Worm (Caenorhabditis elegans) whole organism, L1 larva: Measurements from ENCODE around the gene pct-1.

Source experiments
- C16A3.4 ChIP-seq: fragments of 150-350 bp; optimal IDR thresholded peaks from 2 replicates; lab custom pipeline; 2014; ENCODE audit warnings: missing biosample characterization, missing genetic modification characterization
- C34B4.2 ChIP-seq: sonication (generic microtip); optimal IDR thresholded peaks from 2 replicates; lab custom pipeline; 2017; ENCODE audit warnings: mild to moderate bottlenecking, missing genetic modification characterization, missing compliant biosample characterization
- alr-1 ChIP-seq: fragments of 200-800 bp; sonication (Bioruptor generic); optimal IDR thresholded peaks from 2 replicates; lab custom pipeline; 2018; ENCODE audit warnings: borderline replicate concordance, mild to moderate bottlenecking, missing genetic modification characterization, missing compliant biosample characterization
- aly-2 ChIP-seq: fragments of 150-350 bp; optimal IDR thresholded peaks from 2 replicates; lab custom pipeline; 2014; ENCODE audit warnings: missing biosample characterization, missing genetic modification characterization
- blmp-1 ChIP-seq: fragments of 150-350 bp; optimal IDR thresholded peaks from 2 replicates; lab custom pipeline; 2014; ENCODE audit warnings: missing biosample characterization, missing genetic modification characterization
- ceh-8 ChIP-seq: fragments of 200-800 bp; sonication (Bioruptor generic); optimal IDR thresholded peaks from 2 replicates; lab custom pipeline; 2018; ENCODE audit warnings: mild to moderate bottlenecking, missing genetic modification characterization, moderate library complexity, missing compliant biosample characterization
- ceh-82 ChIP-seq, 3 experiments: fragments of 150-350 bp in 1 of 3; sonication (generic microtip) in 2 of 3; optimal IDR thresholded peaks; 2 replicates each; lab custom pipeline; 2014 to 2017; ENCODE audit warnings: missing biosample characterization in 3 of 3, missing genetic modification characterization in 3 of 3
- ces-1 ChIP-seq: fragments of 150-350 bp; optimal IDR thresholded peaks from 2 replicates; lab custom pipeline; 2014; ENCODE audit warnings: missing biosample characterization, missing genetic modification reagents, missing genetic modification characterization
- dsc-1 ChIP-seq: sonication (generic microtip); optimal IDR thresholded peaks from 2 replicates; lab custom pipeline; 2016; ENCODE audit warnings: mild to moderate bottlenecking, missing genetic modification characterization, missing compliant biosample characterization
- efl-1 ChIP-seq, 4 experiments: fragments of 150-350 bp; optimal IDR thresholded peaks in 3 of 4; peaks in 1 of 4; 1 replicate in 1 of 4; 2 replicates in 3 of 4; lab custom pipeline; 2014; ENCODE audit warnings: missing biosample characterization in 2 of 4, missing genetic modification characterization in 2 of 4, missing genetic modification reagents in 2 of 4
- efl-3 ChIP-seq: fragments of 200-800 bp; sonication (Bioruptor generic); optimal IDR thresholded peaks from 2 replicates; lab custom pipeline; 2018; ENCODE audit warnings: mild to moderate bottlenecking, missing genetic modification characterization, missing compliant biosample characterization
- elt-2 ChIP-seq: sonication (generic microtip); optimal IDR thresholded peaks from 2 replicates; lab custom pipeline; 2016; ENCODE audit warnings: missing genetic modification characterization, mild to moderate bottlenecking, inconsistent platforms, missing compliant biosample characterization, missing genetic modification reagents
- elt-3 ChIP-seq, 6 experiments: fragments of 150-350 bp in 1 of 6; sonication (generic microtip); optimal IDR thresholded peaks; 2 replicates each; lab custom pipeline; 2017 to 2018; ENCODE audit warnings: missing biosample characterization in 6 of 6, missing genetic modification characterization in 6 of 6, inconsistent platforms in 1 of 6
- fkh-10 ChIP-seq: sonication (generic microtip); optimal IDR thresholded peaks from 2 replicates; lab custom pipeline; 2017; ENCODE audit warnings: missing biosample characterization, missing genetic modification reagents, missing genetic modification characterization
- fkh-4 ChIP-seq: sonication (generic microtip); optimal IDR thresholded peaks from 2 replicates; lab custom pipeline; 2016; ENCODE audit warnings: missing compliant biosample characterization, missing genetic modification characterization, borderline replicate concordance
- fkh-8 ChIP-seq: sonication (generic microtip); optimal IDR thresholded peaks from 2 replicates; lab custom pipeline; 2016; ENCODE audit warnings: mild to moderate bottlenecking, missing genetic modification characterization, missing compliant biosample characterization
- fos-1 ChIP-seq: fragments of 150-350 bp; optimal IDR thresholded peaks from 2 replicates; lab custom pipeline; 2014; ENCODE audit warnings: missing biosample characterization, missing genetic modification characterization
- grh-1 ChIP-seq: fragments of 200-800 bp; sonication (Bioruptor generic); IDR thresholded peaks from 2 replicates; pipeline ENCODE4 v1.3.6; 2022; ENCODE audit warnings: missing genetic modification reagents, missing genetic modification characterization, missing compliant biosample characterization
- hlh-4 ChIP-seq: sonication (generic microtip); optimal IDR thresholded peaks from 2 replicates; lab custom pipeline; 2016; ENCODE audit warnings: mild to moderate bottlenecking, missing genetic modification characterization, missing compliant biosample characterization
- isw-1 ChIP-seq: fragments of 200-800 bp; sonication (Bioruptor generic); IDR thresholded peaks from 2 replicates; pipeline ENCODE4 v1.3.6; 2022; ENCODE audit warnings: missing genetic modification characterization, missing compliant biosample characterization
- lin-14 ChIP-seq: fragments of 200-800 bp; sonication (Bioruptor generic); optimal IDR thresholded peaks from 2 replicates; lab custom pipeline; 2018; ENCODE audit warnings: mild to moderate bottlenecking, missing genetic modification characterization, moderate library complexity, missing compliant biosample characterization
- lsy-2 ChIP-seq, 2 experiments: fragments of 150-350 bp; optimal IDR thresholded peaks; 2 replicates each; lab custom pipeline; 2014; ENCODE audit warnings: missing biosample characterization in 2 of 2, missing genetic modification characterization in 2 of 2
- nhr-11 ChIP-seq: fragments of 150-350 bp; optimal IDR thresholded peaks from 2 replicates; lab custom pipeline; 2014; ENCODE audit warnings: missing biosample characterization, missing genetic modification characterization
- nhr-20 ChIP-seq: sonication (generic microtip); optimal IDR thresholded peaks from 2 replicates; lab custom pipeline; 2016; ENCODE audit warnings: mild to moderate bottlenecking, missing genetic modification characterization, missing compliant biosample characterization
- nhr-47 ChIP-seq: sonication (generic microtip); optimal IDR thresholded peaks from 2 replicates; lab custom pipeline; 2016; ENCODE audit warnings: mild to moderate bottlenecking, missing genetic modification characterization, moderate library complexity, missing compliant biosample characterization
- nhr-71 ChIP-seq: sonication (generic microtip); optimal IDR thresholded peaks from 2 replicates; lab custom pipeline; 2016; ENCODE audit warnings: mild to moderate bottlenecking, missing genetic modification characterization, moderate library complexity, missing compliant biosample characterization
- nhr-77 ChIP-seq: fragments of 150-350 bp; optimal IDR thresholded peaks from 2 replicates; lab custom pipeline; 2014; ENCODE audit warnings: missing biosample characterization, missing genetic modification characterization
- nhr-84 ChIP-seq: sonication (generic microtip); optimal IDR thresholded peaks from 2 replicates; lab custom pipeline; 2017; ENCODE audit warnings: missing biosample characterization, missing genetic modification characterization
- nhr-85 ChIP-seq: sonication (generic microtip); peaks from one replicate; lab custom pipeline; 2016; ENCODE audit warnings: missing genetic modification characterization, inconsistent platforms, missing compliant biosample characterization
- nhr-90 ChIP-seq: sonication (generic microtip); optimal IDR thresholded peaks from 2 replicates; lab custom pipeline; 2016; ENCODE audit warnings: mild to moderate bottlenecking, missing genetic modification characterization, missing compliant biosample characterization; ENCODE audit not compliant: poor library complexity
- pax-3 ChIP-seq: fragments of 200-800 bp; sonication (Bioruptor generic); optimal IDR thresholded peaks from 2 replicates; lab custom pipeline; 2018; ENCODE audit warnings: mild to moderate bottlenecking, missing genetic modification characterization, moderate library complexity, missing compliant biosample characterization
- rnt-1 ChIP-seq: sonication (generic microtip); optimal IDR thresholded peaks from 2 replicates; lab custom pipeline; 2016; ENCODE audit warnings: mild to moderate bottlenecking, missing genetic modification characterization, moderate library complexity, missing compliant biosample characterization
- sox-4 ChIP-seq: sonication (generic microtip); optimal IDR thresholded peaks from 2 replicates; lab custom pipeline; 2016; ENCODE audit warnings: missing genetic modification characterization, missing compliant biosample characterization
- sup-37 ChIP-seq: fragments of 200-800 bp; sonication (Bioruptor generic); optimal IDR thresholded peaks from 2 replicates; lab custom pipeline; 2018; ENCODE audit warnings: mild to moderate bottlenecking, missing genetic modification characterization, missing compliant biosample characterization
- swsn-7 ChIP-seq: sonication (generic microtip); optimal IDR thresholded peaks from 2 replicates; lab custom pipeline; 2016; ENCODE audit warnings: missing genetic modification characterization, missing compliant biosample characterization
- unc-130 ChIP-seq: fragments of 150-350 bp; optimal IDR thresholded peaks from 2 replicates; lab custom pipeline; 2017; ENCODE audit warnings: missing biosample characterization, missing genetic modification characterization, inconsistent platforms
- unc-98 ChIP-seq: fragments of 200-800 bp; sonication (Bioruptor generic); IDR thresholded peaks from 2 replicates; pipeline ENCODE4 v1.3.6; 2022; ENCODE audit warnings: missing genetic modification characterization, missing compliant biosample characterization
- vab-15 ChIP-seq: sonication (generic microtip); optimal IDR thresholded peaks from 2 replicates; lab custom pipeline; 2017; ENCODE audit warnings: missing genotype, mild to moderate bottlenecking, missing genetic modification characterization, missing compliant biosample characterization
- xbp-1 ChIP-seq: sonication (generic microtip); optimal IDR thresholded peaks from 2 replicates; lab custom pipeline; 2016; ENCODE audit warnings: missing genetic modification characterization, missing compliant biosample characterization
- zip-4 ChIP-seq: fragments of 200-800 bp; sonication (Bioruptor generic); optimal IDR thresholded peaks from 2 replicates; lab custom pipeline; 2018; ENCODE audit warnings: mild to moderate bottlenecking, missing genetic modification characterization, moderate library complexity, missing compliant biosample characterization
- ztf-4 ChIP-seq: fragments of 150-350 bp; optimal IDR thresholded peaks from 2 replicates; lab custom pipeline; 2014; ENCODE audit warnings: missing biosample characterization, missing genetic modification characterization

Gene pct-1

DNA sequence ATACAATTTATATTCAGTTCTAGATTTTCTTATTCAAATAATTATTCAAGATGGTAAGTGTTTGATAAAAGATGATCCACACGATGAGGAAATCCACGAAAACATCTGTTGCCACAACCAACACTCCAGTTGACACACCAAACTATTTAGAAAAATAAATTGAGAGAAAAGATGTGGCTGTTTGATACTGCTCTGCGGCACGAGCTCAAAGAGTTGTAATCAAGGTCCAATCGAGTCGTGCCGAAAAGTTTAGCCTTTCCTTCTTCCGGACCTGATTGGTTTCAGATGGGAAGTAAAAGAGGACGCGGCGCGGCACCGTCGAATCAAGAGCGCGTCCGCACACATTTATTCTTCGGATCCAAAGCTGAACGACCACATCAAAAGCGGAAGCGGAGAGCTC is 39.7 kb upstream of the pct-1 start:
- TF ChIP-seq dsc-1 (tag; lab: Kevin White, UChicago) = peak; percentile 93
- peak; percentile 74 for TF ChIP-seq fkh-4 (tag; lab: Kevin White, UChicago)
- no peak for TF ChIP-seq elt-2

DNA sequence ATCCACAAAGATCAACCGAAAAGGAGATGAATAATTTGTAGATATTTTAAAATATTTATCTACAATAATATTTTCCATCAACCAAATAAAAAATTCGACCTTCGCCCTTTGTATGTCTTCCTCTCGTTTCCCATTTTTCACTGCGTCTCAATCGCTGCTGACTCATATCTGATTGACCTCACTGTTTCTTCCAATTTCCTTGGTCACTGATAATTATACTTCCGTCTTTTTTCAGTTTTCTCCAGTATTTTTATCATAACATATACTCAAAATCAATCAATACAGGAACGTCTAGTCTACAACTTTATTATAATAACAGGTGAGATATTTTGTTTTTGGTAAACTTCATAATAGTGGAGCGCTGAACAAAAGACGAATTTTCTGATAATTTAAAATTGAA is 37.3 kb upstream of the pct-1 start, which contains the start of gene pmk-3:
TSS of gene pmk-3 (plus strand) at position 236 of the 400 bp plus-strand sequence.
- TF ChIP-seq blmp-1 (tag; lab: Kevin White, UChicago) (peak; percentile 2), sup-37 (no peak)

DNA sequence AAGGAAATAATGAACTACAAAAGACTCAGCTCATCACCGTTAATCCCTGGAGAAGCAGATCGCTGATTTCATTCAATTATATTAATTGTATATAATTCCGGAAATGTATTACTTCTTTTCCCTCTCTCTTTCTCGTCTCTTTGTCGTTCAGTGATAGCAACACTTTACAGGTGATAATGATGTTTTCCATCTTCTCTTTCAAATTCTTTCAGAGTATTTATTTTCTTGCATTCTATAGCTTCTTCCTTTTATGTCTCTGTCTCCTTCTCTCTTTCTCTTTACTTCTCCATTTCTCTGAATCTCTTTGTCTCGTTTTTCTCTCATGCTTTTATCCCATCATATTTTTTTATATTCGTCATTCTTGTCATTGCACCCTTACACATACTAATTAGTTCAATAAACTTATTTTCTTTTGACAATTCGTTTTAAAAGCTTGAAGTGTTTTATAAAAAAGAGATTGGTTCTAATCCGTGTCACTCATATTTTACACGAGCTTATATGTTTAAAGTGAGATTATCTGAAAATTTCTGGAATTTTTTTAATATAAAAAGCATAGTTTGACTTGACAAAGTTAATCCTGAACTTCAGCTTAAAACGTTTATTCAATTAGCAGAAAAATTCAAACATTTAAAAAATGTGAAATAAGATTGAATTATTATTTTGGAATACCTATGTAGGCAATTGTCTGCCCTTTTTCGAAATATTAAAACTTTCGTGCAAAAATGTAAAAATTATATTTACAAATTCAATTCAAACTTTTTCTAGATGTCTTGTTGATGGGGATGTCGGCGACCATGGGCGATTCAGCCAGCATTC is 33.3 kb upstream of the pct-1 start, which contains the start of gene pmk-2:
TSS of gene pmk-2 (plus strand) at position 766 of the 816 bp plus-strand sequence.
- TF ChIP-seq vab-15 (tag; lab: Kevin White, UChicago) (no peak), pax-3 (tag; lab: Kevin White, UChicago) (peak; percentile 70), fos-1 (peak; percentile 28), hlh-4 (tag; lab: Kevin White, UChicago) (peak; percentile 22), nhr-47 (peak; percentile 52), nhr-20 (peak; percentile 10), swsn-7 (tag; lab: Kevin White, UChicago) (no peak), fkh-4 (tag; lab: Kevin White, UChicago) (peak; percentile 41), lsy-2 (tag; optimal IDR thresholded peaks at IDR 0.05; lab: Kevin White, UChicago) (peak; percentile 34 to 37), xbp-1 (tag; lab: Kevin White, UChicago) (no peak), ceh-8 (GFP tag; lab: Kevin White, UChicago) (peak; percentile 43), dsc-1 (tag; lab: Kevin White, UChicago) (peak; percentile 98), fkh-8 (peak; percentile 79), sox-4 (peak; percentile 47), nhr-71 (peak; percentile 68), efl-1 (optimal IDR thresholded peaks at IDR 0.05; lab: Kevin White, UChicago) (peak; percentile 21 to 24), efl-1 (GFP tag; optimal IDR thresholded peaks at IDR 0.05 in 1 of 2; lab: Kevin White, UChicago) (no peak), lin-14 (GFP tag; lab: Kevin White, UChicago) (peak; percentile 76), ceh-82 (tag; optimal IDR thresholded peaks at IDR 0.05; lab: Kevin White, UChicago) (peak in 1 of 3 experiments; percentile 5), aly-2 (tag; lab: Kevin White, UChicago) (no peak), C34B4.2 (tag; lab: Kevin White, UChicago) (no peak), nhr-11 (tag; lab: Kevin White, UChicago) (peak; percentile 38)

DNA sequence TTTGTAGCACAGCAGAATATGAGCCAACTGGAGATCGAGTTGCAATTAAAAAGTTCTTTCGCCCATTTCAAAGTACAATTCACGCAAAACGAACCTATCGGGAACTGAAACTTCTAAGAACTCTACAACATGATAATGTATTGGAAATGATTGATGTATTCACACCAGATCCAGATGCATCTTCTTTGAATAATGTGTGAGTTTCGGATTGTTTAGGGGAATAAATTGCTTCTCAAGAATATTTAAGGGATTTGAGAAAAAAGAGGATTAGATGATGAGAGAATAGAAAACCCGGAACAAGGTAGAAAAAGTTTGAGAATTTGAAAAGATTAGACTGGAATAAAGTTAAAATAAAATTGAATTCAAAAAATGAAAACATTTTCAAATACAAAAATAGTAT is 31.9 kb upstream of the pct-1 start:
- TF ChIP-seq dsc-1 (tag; lab: Kevin White, UChicago) (peak; percentile 65), nhr-85 (no peak)
- TF ChIP-seq, all 84 proteins: peak for 1

DNA sequence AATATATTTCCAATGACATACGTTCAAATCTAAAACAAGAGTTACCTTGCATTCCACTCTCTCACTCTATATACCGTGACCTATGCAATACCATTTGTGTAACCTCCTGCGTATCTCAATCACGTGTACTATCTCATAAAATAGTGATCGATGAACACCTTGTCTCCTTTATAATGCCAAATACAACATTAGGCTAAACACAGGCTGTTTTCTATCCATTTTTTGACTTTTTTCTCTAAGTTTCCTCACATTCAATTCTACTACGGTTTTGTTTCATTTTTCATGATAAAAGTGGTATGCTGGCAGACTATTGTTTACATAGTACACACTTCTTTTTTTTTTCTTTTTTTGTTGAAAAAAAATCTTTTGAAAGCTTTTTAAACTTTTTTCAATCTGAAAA is 30.0 kb upstream of the pct-1 start:
- TF ChIP-seq lsy-2 (tag; optimal IDR thresholded peaks at IDR 0.05; lab: Kevin White, UChicago) = peak; percentile 14 to 46
- no peak for TF ChIP-seq isw-1 (GFP tag; lab: Robert Waterston, UW)
- no peak for TF ChIP-seq fkh-10 (GFP tag; lab: Kevin White, UChicago)
- TF ChIP-seq nhr-84 = no peak
- no peak for TF ChIP-seq unc-130 (tag; lab: Kevin White, UChicago)
- TF ChIP-seq C16A3.4 (tag; lab: Kevin White, UChicago) = peak; percentile 31
- no peak for TF ChIP-seq unc-98 (GFP tag; lab: Robert Waterston, UW)
- no peak for TF ChIP-seq alr-1
- TF ChIP-seq efl-3 (GFP tag; lab: Kevin White, UChicago) = no peak
- no peak for TF ChIP-seq ces-1
- TF ChIP-seq nhr-77 (tag; lab: Kevin White, UChicago) = no peak
- TF ChIP-seq elt-3 (tag; optimal IDR thresholded peaks at IDR 0.05; lab: Kevin White, UChicago) = peak in 2 of 6 experiments; percentile 34 to 64
- TF ChIP-seq ceh-8 (GFP tag; lab: Kevin White, UChicago) = no peak
- TF ChIP-seq nhr-20 = peak; percentile 75
- peak; percentile 28 for TF ChIP-seq elt-2
- peak; percentile 65 for TF ChIP-seq nhr-71
- no peak for TF ChIP-seq fkh-4 (tag; lab: Kevin White, UChicago)
- TF ChIP-seq zip-4 = no peak
- no peak for TF ChIP-seq grh-1 (GFP tag; lab: Robert Waterston, UW)
- TF ChIP-seq nhr-47 = peak; percentile 23
- peak; percentile 51 for TF ChIP-seq nhr-90 (tag; lab: Kevin White, UChicago)
- TF ChIP-seq blmp-1 (tag; lab: Kevin White, UChicago) = peak; percentile 45
- TF ChIP-seq rnt-1 (tag; lab: Kevin White, UChicago) = no peak
- TF ChIP-seq lin-14 (GFP tag; lab: Kevin White, UChicago) = peak; percentile 86
- TF ChIP-seq ztf-4 (tag; lab: Kevin White, UChicago) = no peak
